Worm (Caenorhabditis elegans): ENCODE results near the gene chil-10.

The chil-10 gene

ce11 chrX:945669-946068, 12.0 kb upstream of the chil-10 start (continued):
- TF ChIP-seq php-3 (GFP tag; IDR thresholded peaks at IDR 0.05) (peak; percentile 49; the same call in 1 of the 2 replicates), nhr-237 (tag; optimal IDR thresholded peaks at IDR 0.05) (no peak), dmd-8 (GFP tag; IDR thresholded peaks at IDR 0.05) (no peak), mdt-29 (GFP tag; IDR thresholded peaks at IDR 0.05) (no peak), ceh-20 (GFP tag; IDR thresholded peaks at IDR 0.05) (0 out of 2 replicates have a peak, but pooled peaks have one; percentile 32), lin-13 (GFP tag; optimal IDR thresholded peaks at IDR 0.05) (no peak), ztf-11 (tag; optimal IDR thresholded peaks at IDR 0.05) (no peak), F10B5.3 (tag; optimal IDR thresholded peaks at IDR 0.05) (no peak), R02D3.7 (tag; optimal IDR thresholded peaks at IDR 0.05) (no peak), F49E8.2 (tag; optimal IDR thresholded peaks at IDR 0.05; ENCODE audit: borderline replicate concordance) (no peak), ceh-62 (tag; optimal IDR thresholded peaks at IDR 0.05) (no peak), dmd-6 (GFP tag; IDR thresholded peaks at IDR 0.05) (peak; percentile 76), ceh-28 (tag; optimal IDR thresholded peaks at IDR 0.05) (no peak), aha-1 (tag) (no peak), fos-1 (tag; optimal IDR thresholded peaks at IDR 0.05) (no peak), unc-62 (GFP tag; optimal IDR thresholded peaks at IDR 0.05 in 1 of 2) (no peak), unc-62 (tag; optimal IDR thresholded peaks at IDR 0.05) (no peak), ceh-32 (tag; optimal IDR thresholded peaks at IDR 0.05; ENCODE audit: poor library complexity) (no peak), ces-1 (GFP tag; optimal IDR thresholded peaks at IDR 0.05) (no peak), dmd-9 (GFP tag; IDR thresholded peaks at IDR 0.05) (no peak), F26F4.8 (GFP tag; conservative IDR thresholded peaks at IDR 0.05) (no peak), tag-97 (GFP tag; IDR thresholded peaks at IDR 0.05) (no peak), D1046.2 (GFP tag; IDR thresholded peaks at IDR 0.05) (no peak), nhr-77 (tag; optimal IDR thresholded peaks at IDR 0.05) (peak; percentile 3), lin-38 (GFP tag; IDR thresholded peaks at IDR 0.05) (no peak), lir-3 (tag; optimal IDR thresholded peaks at IDR 0.05) (no peak), dpl-1 (GFP tag; optimal IDR thresholded peaks at IDR 0.05) (no peak), nhr-102 (tag; optimal IDR thresholded peaks at IDR 0.05) (no peak), lin-1 (GFP tag; IDR thresholded peaks at IDR 0.05) (no peak), ceh-44 (GFP tag; IDR thresholded peaks at IDR 0.05) (no peak), F44E2.7 (GFP tag; IDR thresholded peaks at IDR 0.05) (no peak), zfp-3 (GFP tag; conservative IDR thresholded peaks at IDR 0.05) (no peak), daf-19 (GFP tag; conservative IDR thresholded peaks at IDR 0.05) (no peak), tra-1 (GFP tag; IDR thresholded peaks at IDR 0.05) (peak; percentile 61), mdl-1 (tag; optimal IDR thresholded peaks at IDR 0.05) (no peak), Y105C5A.15 (GFP tag; IDR thresholded peaks at IDR 0.05) (no peak), snpc-4 (tag; optimal IDR thresholded peaks at IDR 0.05) (no peak), snpc-1.2 (GFP tag; IDR thresholded peaks at IDR 0.05) (no peak), daf-16 (GFP tag; optimal IDR thresholded peaks at IDR 0.05) (no peak), daf-16 (tag; optimal IDR thresholded peaks at IDR 0.05) (peak; percentile 75), fkh-10 (GFP tag; optimal IDR thresholded peaks at IDR 0.05) (no peak), nhr-28 (tag; optimal IDR thresholded peaks at IDR 0.05) (peak; percentile 9), hlh-11 (tag; optimal IDR thresholded peaks at IDR 0.05) (peak; percentile 76), nhr-41 (GFP tag; IDR thresholded peaks at IDR 0.05) (no peak), mes-2 (tag; optimal IDR thresholded peaks at IDR 0.05; ENCODE audit: poor library complexity, severe bottlenecking) (peak; percentile 15), nhr-11 (tag; optimal IDR thresholded peaks at IDR 0.05) (no peak), spr-3 (GFP tag; optimal IDR thresholded peaks at IDR 0.05) (no peak), T20F7.1 (GFP tag; optimal IDR thresholded peaks at IDR 0.05) (no peak), mxl-3 (GFP tag; optimal IDR thresholded peaks at IDR 0.05) (no peak), sdz-12 (GFP tag; optimal IDR thresholded peaks at IDR 0.05) (no peak), ZK337.2 (GFP tag; IDR thresholded peaks at IDR 0.05) (no peak), nhr-6 (tag; optimal IDR thresholded peaks at IDR 0.05) (no peak), Y48G9A.11 (GFP tag; IDR thresholded peaks at IDR 0.05) (no peak), nhr-10 (tag; optimal IDR thresholded peaks at IDR 0.05) (no peak)
